Worm (Caenorhabditis elegans) whole organism, L4 larva: ENCODE measurements around the gene Y41C4A.18.

ENCODE experiments used
- D1046.2 ChIP-seq: fragments of 200-800 bp; sonication (Bioruptor generic); IDR thresholded peaks from 2 replicates; pipeline ENCODE4 v1.3.6; 2022; ENCODE audit warnings: missing genetic modification characterization, missing compliant biosample characterization
- Y48G9A.11 ChIP-seq: fragments of 200-800 bp; sonication (Bioruptor generic); IDR thresholded peaks from 2 replicates; pipeline ENCODE4 v1.3.6; 2022; ENCODE audit warnings: missing genetic modification reagents, missing genetic modification characterization, missing compliant biosample characterization
- ZK337.2 ChIP-seq: fragments of 200-800 bp; sonication (Bioruptor generic); IDR thresholded peaks from 2 replicates; pipeline ENCODE4 v1.3.6; 2022; ENCODE audit warnings: missing genetic modification reagents, missing genetic modification characterization, missing compliant biosample characterization
- ZK546.5 ChIP-seq, 2 experiments: sonication (generic microtip); optimal IDR thresholded peaks; 2 replicates each; lab custom pipeline; 2017; ENCODE audit warnings: missing biosample characterization in 2 of 2, missing genetic modification characterization in 2 of 2
- aha-1 ChIP-seq: fragments of 150-350 bp; peaks from one replicate; lab custom pipeline; 2014; ENCODE audit warnings: missing biosample characterization, missing genetic modification characterization
- ceh-20 ChIP-seq: fragments of 200-800 bp; sonication (Bioruptor generic); IDR thresholded peaks from 2 replicates; pipeline ENCODE4 v1.3.6; 2022; ENCODE audit warnings: missing genetic modification reagents, missing genetic modification characterization, missing compliant biosample characterization
- daf-8 ChIP-seq: fragments of 200-800 bp; sonication (Bioruptor generic); IDR thresholded peaks from 2 replicates; pipeline ENCODE4 v1.3.6; 2022; ENCODE audit warnings: missing genetic modification characterization, missing compliant biosample characterization
- dmd-8 ChIP-seq: fragments of 200-800 bp; sonication (Bioruptor generic); IDR thresholded peaks from 2 replicates; pipeline ENCODE4 v1.3.6; 2022; ENCODE audit warnings: missing genetic modification characterization, missing compliant biosample characterization
- dmd-9 ChIP-seq: fragments of 200-800 bp; sonication (Bioruptor generic); IDR thresholded peaks from 2 replicates; pipeline ENCODE4 v1.3.6; 2022; ENCODE audit warnings: missing genetic modification reagents, missing genetic modification characterization, missing compliant biosample characterization
- dpl-1 ChIP-seq: fragments of 150-350 bp; optimal IDR thresholded peaks from 2 replicates; lab custom pipeline; 2014; ENCODE audit warnings: missing biosample characterization, missing genetic modification reagents, missing genetic modification characterization
- duxl-1 ChIP-seq: sonication (generic microtip); optimal IDR thresholded peaks from 2 replicates; lab custom pipeline; 2016; ENCODE audit warnings: mild to moderate bottlenecking, missing genetic modification characterization, moderate library complexity, missing compliant biosample characterization; ENCODE audit not compliant: poor library complexity
- fkh-10 ChIP-seq: fragments of 150-350 bp; optimal IDR thresholded peaks from 2 replicates; lab custom pipeline; 2014; ENCODE audit warnings: missing biosample characterization, missing genetic modification reagents, missing genetic modification characterization
- hif-1 ChIP-seq, 2 experiments: sonication (generic microtip); optimal IDR thresholded peaks; 2 replicates each; lab custom pipeline; 2016 to 2017; ENCODE audit warnings: missing compliant biosample characterization in 2 of 2, missing genetic modification characterization in 2 of 2, missing genetic modification reagents in 2 of 2, missing genotype in 2 of 2, mild to moderate bottlenecking in 1 of 2
- lin-15B ChIP-seq: fragments of 150-350 bp; sonication (generic microtip); optimal IDR thresholded peaks from 3 replicates; lab custom pipeline; 2014; ENCODE audit warnings: missing biosample characterization, missing genetic modification characterization
- lin-38 ChIP-seq: fragments of 200-800 bp; sonication (Bioruptor generic); IDR thresholded peaks from 2 replicates; pipeline ENCODE4 v1.3.6; 2022; ENCODE audit warnings: missing genetic modification reagents, missing genetic modification characterization, missing compliant biosample characterization
- lin-39 ChIP-seq: fragments of 150-350 bp; optimal IDR thresholded peaks from 2 replicates; lab custom pipeline; 2014; ENCODE audit warnings: missing biosample characterization, missing genetic modification reagents, missing genetic modification characterization
- lsy-2 ChIP-seq, 2 experiments: fragments of 150-350 bp in 1 of 2; sonication (generic microtip) in 1 of 2; optimal IDR thresholded peaks; 2 replicates each; lab custom pipeline; 2014 to 2017; ENCODE audit warnings: missing biosample characterization in 2 of 2, missing genetic modification characterization in 2 of 2
- madf-5 ChIP-seq, 2 experiments: fragments of 200-800 bp; sonication (Bioruptor generic); IDR thresholded peaks; 2 replicates each; pipeline ENCODE4 v1.3.6; 2022; ENCODE audit warnings: missing compliant biosample characterization in 2 of 2, missing genetic modification characterization in 2 of 2
- mdt-29 ChIP-seq: fragments of 200-800 bp; sonication (Bioruptor generic); IDR thresholded peaks from 2 replicates; pipeline ENCODE4 v1.3.6; 2022; ENCODE audit warnings: missing genetic modification reagents, missing genetic modification characterization, missing compliant biosample characterization
- mes-2 ChIP-seq: sonication (generic microtip); optimal IDR thresholded peaks from 2 replicates; lab custom pipeline; 2016; ENCODE audit warnings: missing genotype, mild to moderate bottlenecking, missing genetic modification characterization, missing compliant biosample characterization; ENCODE audit not compliant: poor library complexity, severe bottlenecking
- nhr-102 ChIP-seq: sonication (generic microtip); optimal IDR thresholded peaks from 2 replicates; lab custom pipeline; 2016; ENCODE audit warnings: mild to moderate bottlenecking, missing genetic modification characterization, moderate library complexity, missing compliant biosample characterization
- nhr-237 ChIP-seq: sonication (generic microtip); optimal IDR thresholded peaks from 2 replicates; lab custom pipeline; 2017; ENCODE audit warnings: missing biosample characterization, missing genetic modification characterization
- nhr-42 ChIP-seq: fragments of 200-800 bp; sonication (Bioruptor generic); IDR thresholded peaks from 2 replicates; pipeline ENCODE4 v1.3.6; 2022; ENCODE audit warnings: missing genetic modification characterization, missing compliant biosample characterization
- nhr-48 ChIP-seq: sonication (generic microtip); optimal IDR thresholded peaks from 2 replicates; lab custom pipeline; 2016; ENCODE audit warnings: mild to moderate bottlenecking, missing genetic modification characterization, missing compliant biosample characterization
- rbr-2 ChIP-seq: sonication (generic microtip); optimal IDR thresholded peaks from 2 replicates; lab custom pipeline; 2016; ENCODE audit warnings: missing genotype, missing genetic modification characterization, missing compliant biosample characterization
- saeg-2 ChIP-seq: fragments of 200-800 bp; sonication (Bioruptor generic); IDR thresholded peaks from 2 replicates; pipeline ENCODE4 v1.3.6; 2022; ENCODE audit warnings: missing genetic modification reagents, missing genetic modification characterization, missing compliant biosample characterization
- set-16 ChIP-seq: fragments of 200-800 bp; sonication (Bioruptor generic); IDR thresholded peaks from 2 replicates; pipeline ENCODE4 v1.3.6; 2022; ENCODE audit warnings: missing genetic modification reagents, missing genetic modification characterization, missing compliant biosample characterization
- snpc-1.2 ChIP-seq: fragments of 200-800 bp; sonication (Bioruptor generic); IDR thresholded peaks from 2 replicates; pipeline ENCODE4 v1.3.6; 2022; ENCODE audit warnings: missing genetic modification reagents, missing genetic modification characterization, missing compliant biosample characterization
- tag-97 ChIP-seq: fragments of 200-800 bp; sonication (Bioruptor generic); IDR thresholded peaks from 2 replicates; pipeline ENCODE4 v1.3.6; 2022; ENCODE audit warnings: missing genetic modification characterization, missing compliant biosample characterization
- unc-130 ChIP-seq: sonication (generic microtip); optimal IDR thresholded peaks from 2 replicates; lab custom pipeline; 2016; ENCODE audit warnings: missing genetic modification reagents, missing genetic modification characterization, missing compliant biosample characterization
- unc-62 ChIP-seq, 3 experiments: fragments of 150-350 bp in 1 of 3; sonication (generic microtip); optimal IDR thresholded peaks in 2 of 3; peaks in 1 of 3; 1 replicate in 1 of 3; 2 replicates in 2 of 3; lab custom pipeline; 2014 to 2017; ENCODE audit warnings: missing biosample characterization in 3 of 3, missing genetic modification characterization in 3 of 3, missing genetic modification reagents in 3 of 3, missing genotype in 1 of 3

The Y41C4A.18 gene

ce11 chrIII:11703006-11703775 lies 27.2 kb upstream of the Y41C4A.18 start:
- no peak for TF ChIP-seq dmd-8 (GFP tag; lab: Robert Waterston, UW)
- no peak for TF ChIP-seq ZK546.5 (tag; optimal IDR thresholded peaks at IDR 0.05; lab: Kevin White, UChicago)
- TF ChIP-seq ceh-20: no peak
- no peak for TF ChIP-seq lin-39 (tag; lab: Kevin White, UChicago)
- peak; percentile 83 for TF ChIP-seq set-16 (GFP tag; lab: Robert Waterston, UW)
- no peak for TF ChIP-seq fkh-10 (GFP tag; lab: Kevin White, UChicago)
- no peak for TF ChIP-seq nhr-42 (GFP tag; lab: Robert Waterston, UW)
- peak in 1 of 2 experiments; percentile 52 for TF ChIP-seq unc-62 (GFP tag; optimal IDR thresholded peaks at IDR 0.05 in 1 of 2; lab: Kevin White, UChicago)
- no peak for TF ChIP-seq unc-62 (tag; optimal IDR thresholded peaks at IDR 0.05; lab: Kevin White, UChicago)
- no peak for TF ChIP-seq unc-130 (GFP tag; lab: Kevin White, UChicago)
- no peak for TF ChIP-seq nhr-48 (tag; lab: Kevin White, UChicago)
- TF ChIP-seq mdt-29 (GFP tag; lab: Robert Waterston, UW): no peak
- no peak for TF ChIP-seq nhr-102
- peak; percentile 86 for TF ChIP-seq aha-1
- TF ChIP-seq daf-8: no peak
- TF ChIP-seq dmd-9 (GFP tag; lab: Robert Waterston, UW): 0 out of 2 replicates have a peak, but pooled peaks have one; percentile 47
- TF ChIP-seq tag-97 (GFP tag; lab: Robert Waterston, UW): no peak

ce11 chrIII:11703776-11704093 lies 26.7 kb upstream of the Y41C4A.18 start, which contains the start of gene col-95:
Gene col-95 (plus strand): TSS chrIII:11703994.
- TF ChIP-seq ZK337.2 (GFP tag; lab: Robert Waterston, UW) (no peak), rbr-2 (tag; lab: Kevin White, UChicago) (no peak), dpl-1 (no peak)

- TF ChIP-seq unc-130 (GFP tag; lab: Kevin White, UChicago) (no peak), set-16 (GFP tag; lab: Robert Waterston, UW) (peak; percentile 96), duxl-1 (no peak), madf-5 (GFP tag; IDR thresholded peaks at IDR 0.05; lab: Robert Waterston, UW) (0 out of 4 replicates have a peak, but pooled peaks of 1 of the 2 experiments have one; percentile 10)
Observed at ce11 chrIII:11704377-11704978, 25.9 kb upstream of the Y41C4A.18 start.

- TF ChIP-seq D1046.2 (GFP tag; lab: Robert Waterston, UW) (no peak), hif-1 (tag; optimal IDR thresholded peaks at IDR 0.05; lab: Kevin White, UChicago) (no peak), set-16 (GFP tag; lab: Robert Waterston, UW) (peak; percentile 98), mes-2 (peak; percentile 19), madf-5 (GFP tag; IDR thresholded peaks at IDR 0.05; lab: Robert Waterston, UW) (peak in 1 of 2 experiments; percentile 30; a peak in 1 of 4 replicates), ceh-20 (0 out of 2 replicates have a peak, but pooled peaks have one; percentile 42), Y48G9A.11 (GFP tag; lab: Robert Waterston, UW) (0 out of 2 replicates have a peak, but pooled peaks have one; percentile 17), aha-1 (peak; percentile 21)
Observed at ce11 chrIII:11705930-11706329, 24.5 kb upstream of the Y41C4A.18 start.

ce11 chrIII:11706665-11707064 lies 23.7 kb upstream of the Y41C4A.18 start, which contains the start of gene col-96:
Gene col-96 (minus strand): TSS chrIII:11706765.
- TF ChIP-seq lin-39 (tag; lab: Kevin White, UChicago) (no peak), nhr-237 (tag; lab: Kevin White, UChicago) (no peak), lsy-2 (tag; optimal IDR thresholded peaks at IDR 0.05; lab: Kevin White, UChicago) (no peak)
- TF ChIP-seq, all 104 proteins: peak for 0

ce11 chrIII:11708722-11709121 lies 21.7 kb upstream of the Y41C4A.18 start, which contains the start of gene Y41C4A.8:
Gene Y41C4A.8 (minus strand): TSS chrIII:11708822.
- TF ChIP-seq lin-15B: no peak
- no peak for TF ChIP-seq Y48G9A.11 (GFP tag; lab: Robert Waterston, UW)
- no peak for TF ChIP-seq lin-38 (GFP tag; lab: Robert Waterston, UW)
- no peak for TF ChIP-seq saeg-2
- TF ChIP-seq snpc-1.2 (GFP tag; lab: Robert Waterston, UW): no peak
- no peak for TF ChIP-seq rbr-2 (tag; lab: Kevin White, UChicago)
- TF ChIP-seq lin-39 (tag; lab: Kevin White, UChicago): no peak
